Fruit fly (Drosophila melanogaster) whole organism, prepupa: ENCODE data around the gene bip1.

Experiments used
- Blimp-1 ChIP-seq: fragments of 200-800 bp; sonication (Bioruptor generic); optimal IDR thresholded peaks from 3 replicates; lab custom pipeline; 2017; ENCODE audit warnings: missing biosample characterization, missing genetic modification characterization, mild to moderate bottlenecking, moderate library complexity, missing genetic modification reagents
- CG15336 ChIP-seq: fragments of 200-800 bp; sonication (Bioruptor generic); IDR thresholded peaks from 2 replicates; pipeline ENCODE4 v1.3.6; 2022; ENCODE audit warnings: missing biosample characterization, missing genetic modification characterization
- Ets21C ChIP-seq: fragments of 200-800 bp; sonication (Bioruptor generic); optimal IDR thresholded peaks from 3 replicates; lab custom pipeline; 2016; ENCODE audit warnings: missing biosample characterization, missing genetic modification characterization
- Sox102F ChIP-seq: fragments of 200-800 bp; sonication (Bioruptor generic); optimal IDR thresholded peaks from 2 replicates; lab custom pipeline; 2016; ENCODE audit warnings: missing biosample characterization, mild to moderate bottlenecking, missing genetic modification characterization
- achi ChIP-seq: fragments of 200-800 bp; sonication (Bioruptor generic); optimal IDR thresholded peaks from 3 replicates; lab custom pipeline; 2016; ENCODE audit warnings: missing biosample characterization, missing genetic modification characterization
- lz ChIP-seq: fragments of 200-800 bp; sonication (Bioruptor generic); optimal IDR thresholded peaks from 3 replicates; lab custom pipeline; 2016; ENCODE audit warnings: missing biosample characterization, missing genetic modification characterization
- pdm3 ChIP-seq: fragments of 200-800 bp; sonication (Bioruptor generic); optimal IDR thresholded peaks from 3 replicates; lab custom pipeline; 2016; ENCODE audit warnings: missing biosample characterization, missing genetic modification characterization

- TF ChIP-seq Sox102F (GFP tag; lab: Kevin White, UChicago) = no peak
- TF ChIP-seq pdm3 (GFP tag; lab: Kevin White, UChicago) = no peak
- TF ChIP-seq Ets21C (GFP tag; lab: Kevin White, UChicago) = no peak
- TF ChIP-seq Blimp-1 (GFP tag; lab: Kevin White, UChicago) = no peak
- TF ChIP-seq achi (GFP tag; lab: Kevin White, UChicago) = no peak
- no peak for TF ChIP-seq lz (GFP tag; lab: Kevin White, UChicago)
- no peak for TF ChIP-seq CG15336 (GFP tag; lab: Robert Waterston, UW)
Measured at dm6 chr3L:8093553-8093952, 35.0 kb upstream of the bip1 start.
